Worm (Caenorhabditis elegans): ENCODE results near the gene best-17.

The best-17 gene

DNA sequence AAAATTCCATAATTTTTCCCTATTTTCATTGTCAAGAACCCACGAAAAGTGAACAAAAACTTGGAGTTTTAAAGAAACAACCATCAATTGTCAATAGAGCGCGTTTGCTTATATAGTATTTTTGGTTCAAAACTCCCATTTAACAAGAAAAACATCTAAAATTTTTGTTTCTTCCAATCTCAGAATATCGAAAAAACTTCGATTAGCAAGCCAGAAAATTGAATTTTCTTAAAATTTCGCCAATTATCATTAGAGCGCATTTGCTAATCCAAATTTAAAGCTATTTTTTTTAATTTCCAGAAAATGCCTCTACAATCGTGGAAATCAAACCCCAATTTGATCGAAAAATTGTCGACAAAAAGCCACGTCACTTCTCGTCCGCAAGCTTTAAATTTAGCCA is 37.0 kb upstream of the best-17 start, which contains the start of gene orai-1:
orai-1 (plus strand) TSS at position 301 of the 400 bp plus-strand sequence.
- no peak for TF ChIP-seq hlh-1 (tag; optimal IDR thresholded peaks at IDR 0.05)
- TF ChIP-seq zip-8 (tag; optimal IDR thresholded peaks at IDR 0.05): peak; percentile 18
- no peak for TF ChIP-seq ceh-83 (GFP tag; optimal IDR thresholded peaks at IDR 0.05)
- no peak for TF ChIP-seq nhr-237 (tag; optimal IDR thresholded peaks at IDR 0.05)
- no peak for TF ChIP-seq drap-1 (GFP tag; optimal IDR thresholded peaks at IDR 0.05)

- no peak for TF ChIP-seq bed-3 (GFP tag; optimal IDR thresholded peaks at IDR 0.05)
- TF ChIP-seq flh-1 (GFP tag; optimal IDR thresholded peaks at IDR 0.05): no peak
- TF ChIP-seq unc-62 (GFP tag; optimal IDR thresholded peaks at IDR 0.05): no peak
- no peak for TF ChIP-seq unc-120 (tag; optimal IDR thresholded peaks at IDR 0.05; ENCODE audit: poor library complexity, severe bottlenecking)
- TF ChIP-seq sptf-1 (tag; optimal IDR thresholded peaks at IDR 0.05): no peak
- no peak for TF ChIP-seq elt-3 (tag; optimal IDR thresholded peaks at IDR 0.05)
- no peak for TF ChIP-seq sem-2 (GFP tag; optimal IDR thresholded peaks at IDR 0.05)
- TF ChIP-seq drap-1 (GFP tag; optimal IDR thresholded peaks at IDR 0.05): no peak
- TF ChIP-seq zip-8 (tag; optimal IDR thresholded peaks at IDR 0.05): no peak
- TF ChIP-seq mab-5 (tag; optimal IDR thresholded peaks at IDR 0.05): no peak
- TF ChIP-seq pha-4 (tag; optimal IDR thresholded peaks at IDR 0.05): no peak
- TF ChIP-seq lin-32 (GFP tag; optimal IDR thresholded peaks at IDR 0.05): no peak
These were observed 35.2 kb upstream of the best-17 start for ce11 chrIII:644660-645059.

DNA sequence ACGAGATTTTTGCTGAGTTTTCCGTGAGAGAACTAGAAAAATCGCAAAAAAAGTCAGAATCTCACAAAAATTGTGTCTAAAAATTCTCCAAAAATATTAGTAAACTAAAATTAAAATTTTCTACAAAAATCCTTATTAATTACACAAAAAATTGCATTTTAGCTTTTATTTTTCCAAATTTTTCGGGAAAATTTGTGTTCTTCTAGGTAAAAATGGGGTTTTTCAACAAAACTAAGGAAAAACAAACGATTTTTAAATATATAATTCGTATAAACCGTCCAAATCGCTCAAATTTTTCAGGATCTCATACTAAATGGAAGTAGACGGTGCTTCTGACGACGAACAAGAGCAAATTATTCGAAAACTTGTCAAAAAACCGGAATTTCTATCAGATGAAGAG is 32.3 kb upstream of the best-17 start, which contains the start of gene W06E11.1:
W06E11.1 (plus strand) TSS at position 301 of the 400 bp plus-strand sequence.
- no peak for TF ChIP-seq tbx-8 (GFP tag; optimal IDR thresholded peaks at IDR 0.05)
- TF ChIP-seq nhr-237 (tag; optimal IDR thresholded peaks at IDR 0.05): no peak
- TF ChIP-seq hlh-1 (tag; optimal IDR thresholded peaks at IDR 0.05): no peak
- TF ChIP-seq M03D4.4 (tag; optimal IDR thresholded peaks at IDR 0.05): no peak
- no peak for TF ChIP-seq sem-2 (GFP tag; optimal IDR thresholded peaks at IDR 0.05)
- TF ChIP-seq blmp-1 (tag; optimal IDR thresholded peaks at IDR 0.05): no peak

- no peak for TF ChIP-seq elt-1 (tag; optimal IDR thresholded peaks at IDR 0.05; ENCODE audit: borderline replicate concordance, insufficient read depth)
- TF ChIP-seq flh-1 (GFP tag; optimal IDR thresholded peaks at IDR 0.05): no peak
- TF ChIP-seq tbx-8 (GFP tag; optimal IDR thresholded peaks at IDR 0.05): peak; percentile 65
- no peak for TF ChIP-seq pha-4 (tag; optimal IDR thresholded peaks at IDR 0.05)
- TF ChIP-seq mep-1 (tag; optimal IDR thresholded peaks at IDR 0.05): peak; percentile 63
- TF ChIP-seq lin-13 (tag; optimal IDR thresholded peaks at IDR 0.05): peak; percentile 41
- no peak for TF ChIP-seq mab-5 (tag; optimal IDR thresholded peaks at IDR 0.05)
- no peak for TF ChIP-seq nhr-12 (tag; optimal IDR thresholded peaks at IDR 0.05)
- no peak for TF ChIP-seq ceh-43 (GFP tag; optimal IDR thresholded peaks at IDR 0.05)
- no peak for TF ChIP-seq unc-39 (tag; optimal IDR thresholded peaks at IDR 0.05)
- no peak for TF ChIP-seq blmp-1 (tag; optimal IDR thresholded peaks at IDR 0.05)
- peak; percentile 89 for TF ChIP-seq sptf-1 (tag; optimal IDR thresholded peaks at IDR 0.05)
- no peak for TF ChIP-seq ztf-11 (tag; optimal IDR thresholded peaks at IDR 0.05)
- no peak for TF ChIP-seq hlh-1 (tag; optimal IDR thresholded peaks at IDR 0.05)
- TF ChIP-seq M03D4.4 (tag; optimal IDR thresholded peaks at IDR 0.05): peak; percentile 64
- TF ChIP-seq nhr-76 (tag; optimal IDR thresholded peaks at IDR 0.05): no peak
- peak; percentile 15 for TF ChIP-seq unc-120 (tag; optimal IDR thresholded peaks at IDR 0.05; ENCODE audit: poor library complexity, severe bottlenecking)
- no peak for TF ChIP-seq nhr-2 (tag; optimal IDR thresholded peaks at IDR 0.05)
- TF ChIP-seq elt-3 (tag; optimal IDR thresholded peaks at IDR 0.05): no peak
- TF ChIP-seq nhr-237 (tag; optimal IDR thresholded peaks at IDR 0.05): peak; percentile 79
- TF ChIP-seq snpc-4 (tag; optimal IDR thresholded peaks at IDR 0.05): no peak
- TF ChIP-seq ham-2 (GFP tag; optimal IDR thresholded peaks at IDR 0.05): no peak
- peak; percentile 4 for TF ChIP-seq ceh-39 (tag; optimal IDR thresholded peaks at IDR 0.05)
- peak; percentile 28 for TF ChIP-seq sem-2 (GFP tag; optimal IDR thresholded peaks at IDR 0.05)
- TF ChIP-seq zip-8 (tag; optimal IDR thresholded peaks at IDR 0.05): no peak
- TF ChIP-seq unc-62 (GFP tag; optimal IDR thresholded peaks at IDR 0.05): no peak
- TF ChIP-seq drap-1 (GFP tag; optimal IDR thresholded peaks at IDR 0.05): peak; percentile 61
- peak; percentile 63 for TF ChIP-seq ces-1 (GFP tag; optimal IDR thresholded peaks at IDR 0.05)
- TF ChIP-seq cnd-1 (tag; optimal IDR thresholded peaks at IDR 0.05): peak; percentile 65
- peak; percentile 70 for TF ChIP-seq lsy-2 (tag; optimal IDR thresholded peaks at IDR 0.05)
- no peak for TF ChIP-seq nhr-28 (tag; optimal IDR thresholded peaks at IDR 0.05)
- peak; percentile 64 for TF ChIP-seq bed-3 (GFP tag; optimal IDR thresholded peaks at IDR 0.05)
- peak; percentile 5 for TF ChIP-seq ceh-83 (GFP tag; optimal IDR thresholded peaks at IDR 0.05)
- TF ChIP-seq mls-2 (tag; optimal IDR thresholded peaks at IDR 0.05): peak; percentile 35
- no peak for TF ChIP-seq lin-32 (GFP tag; optimal IDR thresholded peaks at IDR 0.05)
These were observed 30.9 kb upstream of the best-17 start, which contains the start of the genes tag-266 and tag-267 for ce11 chrIII:640198-640803. TSS of gene tag-266 (minus strand) at chrIII:640226. TSS of gene tag-267 (plus strand) at chrIII:640790.
